Worm (Caenorhabditis elegans) whole organism, L1 larva: ENCODE data around the gene K01A12.3.

Source experiments
- C16A3.4 ChIP-seq: fragments of 150-350 bp; optimal IDR thresholded peaks from 2 replicates; lab custom pipeline; 2014; ENCODE audit warnings: missing biosample characterization, missing genetic modification characterization
- ama-1 ChIP-seq: fragments of 150-350 bp; optimal IDR thresholded peaks from 2 replicates; lab custom pipeline; 2014
- blmp-1 ChIP-seq: fragments of 150-350 bp; optimal IDR thresholded peaks from 2 replicates; lab custom pipeline; 2014; ENCODE audit warnings: missing biosample characterization, missing genetic modification characterization
- ceh-8 ChIP-seq: fragments of 200-800 bp; sonication (Bioruptor generic); optimal IDR thresholded peaks from 2 replicates; lab custom pipeline; 2018; ENCODE audit warnings: mild to moderate bottlenecking, missing genetic modification characterization, moderate library complexity, missing compliant biosample characterization
- ceh-82 ChIP-seq, 3 experiments: fragments of 150-350 bp in 1 of 3; sonication (generic microtip) in 2 of 3; optimal IDR thresholded peaks; 2 replicates each; lab custom pipeline; 2014 to 2017; ENCODE audit warnings: missing biosample characterization in 3 of 3, missing genetic modification characterization in 3 of 3
- dpl-1 ChIP-seq, 3 experiments: fragments of 150-350 bp in 2 of 3; sonication (generic microtip) in 1 of 3; optimal IDR thresholded peaks; 2 replicates each; lab custom pipeline; 2014 to 2017; ENCODE audit warnings: missing biosample characterization in 3 of 3, missing genetic modification characterization in 3 of 3, missing genetic modification reagents in 3 of 3
- efl-1 ChIP-seq, 4 experiments: fragments of 150-350 bp; optimal IDR thresholded peaks in 3 of 4; peaks in 1 of 4; 1 replicate in 1 of 4; 2 replicates in 3 of 4; lab custom pipeline; 2014; ENCODE audit warnings: missing biosample characterization in 2 of 4, missing genetic modification characterization in 2 of 4, missing genetic modification reagents in 2 of 4
- elt-2 ChIP-seq: sonication (generic microtip); optimal IDR thresholded peaks from 2 replicates; lab custom pipeline; 2016; ENCODE audit warnings: missing genetic modification characterization, mild to moderate bottlenecking, inconsistent platforms, missing compliant biosample characterization, missing genetic modification reagents
- elt-3 ChIP-seq, 6 experiments: fragments of 150-350 bp in 1 of 6; sonication (generic microtip); optimal IDR thresholded peaks; 2 replicates each; lab custom pipeline; 2017 to 2018; ENCODE audit warnings: missing biosample characterization in 6 of 6, missing genetic modification characterization in 6 of 6, inconsistent platforms in 1 of 6
- fos-1 ChIP-seq: fragments of 150-350 bp; optimal IDR thresholded peaks from 2 replicates; lab custom pipeline; 2014; ENCODE audit warnings: missing biosample characterization, missing genetic modification characterization
- grh-1 ChIP-seq: fragments of 200-800 bp; sonication (Bioruptor generic); IDR thresholded peaks from 2 replicates; pipeline ENCODE4 v1.3.6; 2022; ENCODE audit warnings: missing genetic modification reagents, missing genetic modification characterization, missing compliant biosample characterization
- hpl-2 ChIP-seq: fragments of 150-350 bp; optimal IDR thresholded peaks from 2 replicates; lab custom pipeline; 2014; ENCODE audit warnings: missing biosample characterization, missing genetic modification reagents, missing genetic modification characterization
- irx-1 ChIP-seq: sonication (generic microtip); optimal IDR thresholded peaks from 2 replicates; lab custom pipeline; 2016; ENCODE audit warnings: missing genetic modification characterization, missing compliant biosample characterization
- isw-1 ChIP-seq: fragments of 200-800 bp; sonication (Bioruptor generic); IDR thresholded peaks from 2 replicates; pipeline ENCODE4 v1.3.6; 2022; ENCODE audit warnings: missing genetic modification characterization, missing compliant biosample characterization
- lin-13 ChIP-seq: fragments of 150-350 bp; optimal IDR thresholded peaks from 2 replicates; lab custom pipeline; 2014; ENCODE audit warnings: missing biosample characterization, missing genetic modification reagents, missing genetic modification characterization
- lin-14 ChIP-seq: fragments of 200-800 bp; sonication (Bioruptor generic); optimal IDR thresholded peaks from 2 replicates; lab custom pipeline; 2018; ENCODE audit warnings: mild to moderate bottlenecking, missing genetic modification characterization, moderate library complexity, missing compliant biosample characterization
- lin-15B ChIP-seq: fragments of 150-350 bp; sonication (generic microtip); optimal IDR thresholded peaks from 3 replicates; lab custom pipeline; 2014; ENCODE audit warnings: missing biosample characterization, missing genetic modification characterization
- lin-35 ChIP-seq, 2 experiments: fragments of 150-350 bp; optimal IDR thresholded peaks; 2 replicates each; lab custom pipeline; 2014; ENCODE audit warnings: missing biosample characterization in 2 of 2, missing genetic modification characterization in 2 of 2, missing genetic modification reagents in 2 of 2
- lin-39 ChIP-seq: fragments of 150-350 bp; optimal IDR thresholded peaks from 2 replicates; lab custom pipeline; 2014; ENCODE audit warnings: missing biosample characterization, missing genetic modification reagents, missing genetic modification characterization
- lir-3 ChIP-seq: sonication (generic microtip); optimal IDR thresholded peaks from 2 replicates; lab custom pipeline; 2016; ENCODE audit warnings: mild to moderate bottlenecking, missing genetic modification characterization, moderate library complexity, missing compliant biosample characterization; ENCODE audit not compliant: poor library complexity
- lsy-2 ChIP-seq, 2 experiments: fragments of 150-350 bp; optimal IDR thresholded peaks; 2 replicates each; lab custom pipeline; 2014; ENCODE audit warnings: missing biosample characterization in 2 of 2, missing genetic modification characterization in 2 of 2
- mab-9 ChIP-seq: fragments of 200-800 bp; sonication (Bioruptor generic); IDR thresholded peaks from 2 replicates; pipeline ENCODE4 v1.3.6; 2022; ENCODE audit warnings: missing genetic modification reagents, missing genetic modification characterization, missing compliant biosample characterization
- mdl-1 ChIP-seq, 2 experiments: fragments of 150-350 bp; optimal IDR thresholded peaks; 2 replicates each; lab custom pipeline; 2014 to 2017; ENCODE audit warnings: missing biosample characterization in 2 of 2, missing genetic modification characterization in 2 of 2, inconsistent platforms in 1 of 2
- mep-1 ChIP-seq: fragments of 150-350 bp; optimal IDR thresholded peaks from 2 replicates; lab custom pipeline; 2014; ENCODE audit warnings: missing biosample characterization, missing genetic modification characterization
- nhr-11 ChIP-seq: fragments of 150-350 bp; optimal IDR thresholded peaks from 2 replicates; lab custom pipeline; 2014; ENCODE audit warnings: missing biosample characterization, missing genetic modification characterization
- nhr-19 ChIP-seq: fragments of 200-800 bp; sonication (Bioruptor generic); conservative IDR thresholded peaks from 2 replicates; pipeline ENCODE4 v1.3.6; 2022; ENCODE audit warnings: missing genetic modification characterization, missing compliant biosample characterization
- nhr-20 ChIP-seq: sonication (generic microtip); optimal IDR thresholded peaks from 2 replicates; lab custom pipeline; 2016; ENCODE audit warnings: mild to moderate bottlenecking, missing genetic modification characterization, missing compliant biosample characterization
- nhr-47 ChIP-seq: sonication (generic microtip); optimal IDR thresholded peaks from 2 replicates; lab custom pipeline; 2016; ENCODE audit warnings: mild to moderate bottlenecking, missing genetic modification characterization, moderate library complexity, missing compliant biosample characterization
- nhr-71 ChIP-seq: sonication (generic microtip); optimal IDR thresholded peaks from 2 replicates; lab custom pipeline; 2016; ENCODE audit warnings: mild to moderate bottlenecking, missing genetic modification characterization, moderate library complexity, missing compliant biosample characterization
- nhr-76 ChIP-seq: sonication (generic microtip); optimal IDR thresholded peaks from 2 replicates; lab custom pipeline; 2017; ENCODE audit warnings: missing biosample characterization, missing genetic modification characterization
- nhr-85 ChIP-seq: sonication (generic microtip); peaks from one replicate; lab custom pipeline; 2016; ENCODE audit warnings: missing genetic modification characterization, inconsistent platforms, missing compliant biosample characterization
- nhr-90 ChIP-seq: sonication (generic microtip); optimal IDR thresholded peaks from 2 replicates; lab custom pipeline; 2016; ENCODE audit warnings: mild to moderate bottlenecking, missing genetic modification characterization, missing compliant biosample characterization; ENCODE audit not compliant: poor library complexity
- pag-3 ChIP-seq: sonication (generic microtip); optimal IDR thresholded peaks from 2 replicates; lab custom pipeline; 2017; ENCODE audit warnings: missing genetic modification characterization, mild to moderate bottlenecking, missing compliant biosample characterization, antibody characterized with exemption, borderline replicate concordance; ENCODE audit not compliant: insufficient read depth
- snu-23 ChIP-seq: sonication (generic microtip); optimal IDR thresholded peaks from 2 replicates; lab custom pipeline; 2016; ENCODE audit warnings: missing genetic modification characterization, missing compliant biosample characterization
- sup-37 ChIP-seq: fragments of 200-800 bp; sonication (Bioruptor generic); optimal IDR thresholded peaks from 2 replicates; lab custom pipeline; 2018; ENCODE audit warnings: mild to moderate bottlenecking, missing genetic modification characterization, missing compliant biosample characterization
- swsn-7 ChIP-seq: sonication (generic microtip); optimal IDR thresholded peaks from 2 replicates; lab custom pipeline; 2016; ENCODE audit warnings: missing genetic modification characterization, missing compliant biosample characterization
- tbx-2 ChIP-seq: sonication (generic microtip); optimal IDR thresholded peaks from 2 replicates; lab custom pipeline; 2016; ENCODE audit warnings: missing genetic modification characterization, missing compliant biosample characterization
- unc-130 ChIP-seq: fragments of 150-350 bp; optimal IDR thresholded peaks from 2 replicates; lab custom pipeline; 2017; ENCODE audit warnings: missing biosample characterization, missing genetic modification characterization, inconsistent platforms
- unc-30 ChIP-seq: sonication (generic microtip); optimal IDR thresholded peaks from 2 replicates; lab custom pipeline; 2017; ENCODE audit warnings: missing biosample characterization, missing genetic modification characterization
- unc-86 ChIP-seq: sonication (generic microtip); optimal IDR thresholded peaks from 2 replicates; lab custom pipeline; 2016; ENCODE audit warnings: missing genetic modification characterization, missing compliant biosample characterization
- zag-1 ChIP-seq: fragments of 150-350 bp; optimal IDR thresholded peaks from 2 replicates; lab custom pipeline; 2014; ENCODE audit warnings: missing biosample characterization, missing genetic modification characterization
- zip-4 ChIP-seq: fragments of 200-800 bp; sonication (Bioruptor generic); optimal IDR thresholded peaks from 2 replicates; lab custom pipeline; 2018; ENCODE audit warnings: mild to moderate bottlenecking, missing genetic modification characterization, moderate library complexity, missing compliant biosample characterization
- ztf-4 ChIP-seq: fragments of 150-350 bp; optimal IDR thresholded peaks from 2 replicates; lab custom pipeline; 2014; ENCODE audit warnings: missing biosample characterization, missing genetic modification characterization

The K01A12.3 gene

DNA sequence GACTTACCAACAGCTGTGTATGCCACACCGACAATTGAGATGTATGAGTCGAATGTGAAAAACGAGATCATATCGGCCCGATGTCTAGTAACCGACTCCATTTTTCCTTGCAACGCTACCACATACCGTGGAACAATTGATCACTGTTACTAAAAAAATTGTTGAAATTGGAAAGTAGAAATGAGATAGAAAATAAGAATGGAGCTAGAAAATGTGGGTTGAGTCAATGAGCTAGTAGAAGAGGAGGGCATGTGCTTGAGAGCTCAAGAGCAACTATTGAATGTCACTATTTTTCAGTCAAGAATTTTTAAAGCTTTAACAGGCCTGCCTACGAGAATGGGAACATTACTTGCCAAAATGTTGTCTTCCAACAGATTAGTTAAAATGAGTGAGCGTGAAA, at the start of gene K01A12.3:
Gene K01A12.3, minus strand, starts transcription at position 101 of the 400 bp plus-strand sequence.
- TF ChIP-seq zip-4 (no peak), isw-1 (GFP tag; lab: Robert Waterston, UW) (no peak), lin-13 (no peak), lir-3 (tag; lab: Kevin White, UChicago) (no peak), nhr-76 (tag; lab: Kevin White, UChicago) (no peak)

DNA sequence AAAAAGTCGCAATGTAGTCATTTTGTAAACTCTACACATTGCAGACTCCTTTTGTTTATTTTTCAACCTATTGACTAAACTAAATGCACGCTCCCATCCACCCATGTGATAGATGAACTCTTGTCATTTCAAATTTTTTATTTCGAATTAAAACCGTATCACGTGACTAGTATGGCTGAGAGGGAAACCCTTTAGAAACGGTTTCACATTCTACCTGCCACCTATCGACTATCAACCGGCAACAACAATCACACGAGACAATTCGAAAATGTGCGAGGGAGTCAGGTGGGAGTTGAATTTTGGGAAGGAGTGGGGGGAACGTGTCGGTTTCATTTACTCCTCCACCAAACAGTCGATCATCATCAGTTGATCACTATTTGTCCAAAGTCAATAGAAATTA, 49.5 kb upstream of the K01A12.3 start:
- TF ChIP-seq lir-3 (tag; lab: Kevin White, UChicago) (peak; percentile 24), pag-3 (tag; lab: Kevin White, UChicago) (peak; percentile 24), lin-35 (GFP tag; optimal IDR thresholded peaks at IDR 0.05; lab: Kevin White, UChicago) (peak in 1 of 2 experiments; percentile 86), nhr-90 (peak; percentile 83), dpl-1 (GFP tag; optimal IDR thresholded peaks at IDR 0.05; lab: Kevin White, UChicago) (peak in 2 of 3 experiments; percentile 14 to 39), snu-23 (GFP tag; lab: Kevin White, UChicago) (peak; percentile 71), nhr-71 (tag; lab: Kevin White, UChicago) (peak; percentile 87), ceh-82 (tag; optimal IDR thresholded peaks at IDR 0.05; lab: Kevin White, UChicago) (no peak), unc-130 (tag; lab: Kevin White, UChicago) (peak; percentile 3), elt-2 (tag; lab: Kevin White, UChicago) (peak; percentile 88), grh-1 (GFP tag; lab: Robert Waterston, UW) (peak; percentile 37; the same call in 1 of the 2 replicates), irx-1 (tag; lab: Kevin White, UChicago) (no peak), lin-39 (tag; lab: Kevin White, UChicago) (no peak), unc-30 (tag; lab: Kevin White, UChicago) (no peak), blmp-1 (tag; lab: Kevin White, UChicago) (peak; percentile 15), mep-1 (tag; lab: Kevin White, UChicago) (peak; percentile 47), zag-1 (tag; lab: Kevin White, UChicago) (no peak), ama-1 (lab: Kevin White, UChicago) (no peak), C16A3.4 (tag; lab: Kevin White, UChicago) (peak; percentile 5), ceh-8 (GFP tag; lab: Kevin White, UChicago) (no peak), nhr-47 (tag; lab: Kevin White, UChicago) (peak; percentile 55), hpl-2 (GFP tag; lab: Kevin White, UChicago) (no peak), lin-15B (tag; lab: Kevin White, UChicago) (no peak), nhr-19 (GFP tag; lab: Robert Waterston, UW) (peak; percentile 67), tbx-2 (tag; lab: Kevin White, UChicago) (peak; percentile 66), nhr-11 (no peak), elt-3 (tag; optimal IDR thresholded peaks at IDR 0.05; lab: Kevin White, UChicago) (peak in 2 of 6 experiments; percentile 57 to 58), swsn-7 (tag; lab: Kevin White, UChicago) (peak; percentile 3), mdl-1 (tag; optimal IDR thresholded peaks at IDR 0.05; lab: Kevin White, UChicago) (peak in 1 of 2 experiments; percentile 88), lin-14 (GFP tag; lab: Kevin White, UChicago) (peak; percentile 90), nhr-85 (tag; lab: Kevin White, UChicago) (peak; percentile 98), efl-1 (optimal IDR thresholded peaks at IDR 0.05; lab: Kevin White, UChicago) (no peak), efl-1 (GFP tag; optimal IDR thresholded peaks at IDR 0.05 in 1 of 2; lab: Kevin White, UChicago) (peak in 1 of 2 experiments; percentile 95), lin-13 (no peak), nhr-20 (tag; lab: Kevin White, UChicago) (peak; percentile 94), lsy-2 (tag; optimal IDR thresholded peaks at IDR 0.05; lab: Kevin White, UChicago) (peak; percentile 10 to 33)

DNA sequence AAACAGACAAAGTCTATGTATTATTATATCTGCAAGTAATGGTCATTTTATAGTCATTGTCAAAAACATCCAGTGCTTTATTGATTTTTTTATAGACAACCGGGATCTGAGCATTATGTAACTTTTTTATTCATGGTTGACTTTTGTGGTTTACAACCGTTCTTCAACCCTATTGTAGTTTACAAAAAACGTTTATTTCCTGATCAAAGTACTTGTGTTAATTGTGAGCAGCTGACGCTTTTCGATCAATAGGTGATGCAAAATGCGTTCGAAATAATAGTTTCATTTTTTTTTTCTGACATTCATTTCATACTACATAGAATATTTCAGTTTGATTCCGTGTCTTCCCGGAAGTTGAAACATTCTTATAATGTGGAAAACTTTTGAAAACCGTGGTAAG, 47.8 kb upstream of the K01A12.3 start, which contains the start of the genes K09E2.2 and K09E2.3:
Gene K09E2.2, plus strand, starts transcription at position 301 of the 400 bp plus-strand sequence.
Gene K09E2.3, plus strand, starts transcription at position 325 of the 400 bp plus-strand sequence.
- TF ChIP-seq grh-1 (GFP tag; lab: Robert Waterston, UW) (no peak), nhr-85 (tag; lab: Kevin White, UChicago) (no peak), sup-37 (GFP tag; lab: Kevin White, UChicago) (no peak), ztf-4 (no peak), elt-3 (tag; optimal IDR thresholded peaks at IDR 0.05; lab: Kevin White, UChicago) (no peak), fos-1 (tag; lab: Kevin White, UChicago) (no peak), nhr-19 (GFP tag; lab: Robert Waterston, UW) (no peak), ceh-82 (tag; optimal IDR thresholded peaks at IDR 0.05; lab: Kevin White, UChicago) (no peak), lin-35 (GFP tag; optimal IDR thresholded peaks at IDR 0.05; lab: Kevin White, UChicago) (no peak), efl-1 (optimal IDR thresholded peaks at IDR 0.05; lab: Kevin White, UChicago) (no peak), efl-1 (GFP tag; optimal IDR thresholded peaks at IDR 0.05 in 1 of 2; lab: Kevin White, UChicago) (no peak), unc-86 (tag; lab: Kevin White, UChicago) (no peak), mab-9 (GFP tag; lab: Robert Waterston, UW) (no peak)
